Fruit fly (Drosophila melanogaster): ENCODE measurements around the gene CG9215.

The CG9215 gene

DNA sequence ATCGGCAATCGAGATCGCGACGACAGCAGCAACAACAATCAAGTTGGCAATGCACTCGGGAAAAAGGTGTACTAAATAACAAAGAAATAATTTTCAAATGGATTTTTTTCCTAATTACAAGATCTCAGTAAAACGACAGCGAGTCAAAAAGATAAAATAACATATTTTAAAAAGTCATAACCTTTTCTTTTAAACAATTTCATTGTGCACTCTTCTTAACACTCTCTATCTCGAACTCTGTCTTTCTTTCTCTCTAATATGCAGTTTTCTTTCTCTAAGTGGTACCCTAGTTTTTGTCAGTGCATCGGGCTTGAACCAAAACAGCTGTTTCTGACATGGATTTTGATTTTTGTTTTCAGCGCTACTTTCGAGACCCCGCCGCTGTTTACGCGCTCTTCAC, 33.6 kb downstream of the CG9215 start (continued):
- TF ChIP-seq CG3032 (tag; optimal IDR thresholded peaks at IDR 0.05), result peak; percentile 30
- TF ChIP-seq svp (GFP tag), result peak; percentile 80
- TF ChIP-seq CG6163 (GFP tag; IDR thresholded peaks at IDR 0.05), result peak; percentile 74
- peak; percentile 17 for TF ChIP-seq CG7368 (GFP tag; optimal IDR thresholded peaks at IDR 0.05)
- peak; percentile 55 for TF ChIP-seq Sox14 (GFP tag; optimal IDR thresholded peaks at IDR 0.05)
- peak; percentile 52 for TF ChIP-seq Eip75B (GFP tag; optimal IDR thresholded peaks at IDR 0.05)
- TF ChIP-seq lz (GFP tag; optimal IDR thresholded peaks at IDR 0.05), result peak; percentile 63
- TF ChIP-seq CG10631 (GFP tag; optimal IDR thresholded peaks at IDR 0.05), result peak; percentile 52
- TF ChIP-seq Sox102F (GFP tag; optimal IDR thresholded peaks at IDR 0.05), result peak; percentile 57
- peak; percentile 72 for TF ChIP-seq CG31627 (GFP tag; optimal IDR thresholded peaks at IDR 0.05)
- peak; percentile 55 for TF ChIP-seq CG3919 (GFP tag; optimal IDR thresholded peaks at IDR 0.05)
- peak; percentile 26 for TF ChIP-seq Sox15 (GFP tag; optimal IDR thresholded peaks at IDR 0.05)
- TF ChIP-seq net (GFP tag; optimal IDR thresholded peaks at IDR 0.05), result peak; percentile 61
- peak; percentile 47 for TF ChIP-seq acj6 (GFP tag; optimal IDR thresholded peaks at IDR 0.05)
- peak; percentile 83 for TF ChIP-seq eg (GFP tag; IDR thresholded peaks at IDR 0.05)
- TF ChIP-seq esn (GFP tag; optimal IDR thresholded peaks at IDR 0.05), result peak; percentile 68
- TF ChIP-seq CG4318 (GFP tag; optimal IDR thresholded peaks at IDR 0.05), result peak; percentile 72
- peak; percentile 68 for TF ChIP-seq cyc (GFP tag; optimal IDR thresholded peaks at IDR 0.05)
- TF ChIP-seq CG11294 (GFP tag; IDR thresholded peaks at IDR 0.05), result peak; percentile 63; the same call in 1 of the 2 replicates
- peak; percentile 6 for TF ChIP-seq CG16779 (tag; optimal IDR thresholded peaks at IDR 0.05)

- TF ChIP-seq CG7368 (GFP tag; optimal IDR thresholded peaks at IDR 0.05) (no peak), svp (GFP tag) (peak; percentile 99), CG4318 (GFP tag; optimal IDR thresholded peaks at IDR 0.05) (no peak), CG1621 (tag; optimal IDR thresholded peaks at IDR 0.05) (no peak), CG6854 (GFP tag; optimal IDR thresholded peaks at IDR 0.05) (no peak), fd59A (GFP tag; optimal IDR thresholded peaks at IDR 0.05) (no peak), dsx (GFP tag; optimal IDR thresholded peaks at IDR 0.05; ENCODE audit: poor library complexity, severe bottlenecking) (peak; percentile 30), achi (GFP tag; optimal IDR thresholded peaks at IDR 0.05) (no peak), Eip78C (GFP tag) (peak; percentile 44), Gug (GFP tag; IDR thresholded peaks at IDR 0.05) (no peak), Eip93F (GFP tag; optimal IDR thresholded peaks at IDR 0.05) (no peak)
Measured at dm6 chrX:15545467-15546197, 37.0 kb downstream of the CG9215 start.

- peak; percentile 9 for TF ChIP-seq CG8319 (GFP tag; optimal IDR thresholded peaks at IDR 0.05)
- no peak for TF ChIP-seq fd85E (GFP tag; optimal IDR thresholded peaks at IDR 0.05)
- peak; percentile 45 for TF ChIP-seq Eip75B (GFP tag; optimal IDR thresholded peaks at IDR 0.05)
- peak in 1 of 2 experiments; percentile 9 for TF ChIP-seq salr (GFP tag; optimal IDR thresholded peaks at IDR 0.05)
- peak; percentile 58 for TF ChIP-seq CG10631 (GFP tag; optimal IDR thresholded peaks at IDR 0.05)
- peak; percentile 63 for TF ChIP-seq CG6792 (GFP tag; optimal IDR thresholded peaks at IDR 0.05)
- TF ChIP-seq lz (GFP tag; optimal IDR thresholded peaks at IDR 0.05), result no peak
- peak; percentile 78 for TF ChIP-seq CG6163 (GFP tag; IDR thresholded peaks at IDR 0.05)
- TF ChIP-seq Lpt (GFP tag; optimal IDR thresholded peaks at IDR 0.05), result no peak
- TF ChIP-seq achi (GFP tag; optimal IDR thresholded peaks at IDR 0.05), result peak; percentile 55
- peak; percentile 7 for TF ChIP-seq Sox15 (GFP tag; optimal IDR thresholded peaks at IDR 0.05)
- peak; percentile 18 for TF ChIP-seq CG11762 (GFP tag; optimal IDR thresholded peaks at IDR 0.05; ENCODE audit: insufficient read depth)
- TF ChIP-seq fkh (GFP tag; optimal IDR thresholded peaks at IDR 0.05), result no peak
- no peak for TF ChIP-seq CG6854 (GFP tag; optimal IDR thresholded peaks at IDR 0.05)
- no peak for TF ChIP-seq dac (GFP tag; optimal IDR thresholded peaks at IDR 0.05)
- TF ChIP-seq CG8119 (GFP tag; IDR thresholded peaks at IDR 0.05), result peak; percentile 67
- TF ChIP-seq Gug (GFP tag; IDR thresholded peaks at IDR 0.05), result peak; percentile 62; the same call in 1 of the 2 replicates
- no peak for TF ChIP-seq cyc (GFP tag; optimal IDR thresholded peaks at IDR 0.05)
- TF ChIP-seq CG15336 (GFP tag; IDR thresholded peaks at IDR 0.05), result peak; percentile 80
- peak; percentile 32 for TF ChIP-seq CG8632 (GFP tag; optimal IDR thresholded peaks at IDR 0.05)
- TF ChIP-seq net (GFP tag; optimal IDR thresholded peaks at IDR 0.05), result peak; percentile 2
- TF ChIP-seq fd59A (GFP tag; optimal IDR thresholded peaks at IDR 0.05), result no peak
- no peak for TF ChIP-seq CG3032 (tag; optimal IDR thresholded peaks at IDR 0.05)
- peak; percentile 61 for TF ChIP-seq Sox14 (GFP tag; optimal IDR thresholded peaks at IDR 0.05)
- peak; percentile 60 for TF ChIP-seq CG32006 (GFP tag; optimal IDR thresholded peaks at IDR 0.05)
- peak in 1 of 2 experiments; percentile 39 for TF ChIP-seq ss (GFP tag; optimal IDR thresholded peaks at IDR 0.05)
- TF ChIP-seq Hr39 (GFP tag; optimal IDR thresholded peaks at IDR 0.05), result no peak
- peak; percentile 53 for TF ChIP-seq CG3919 (GFP tag; optimal IDR thresholded peaks at IDR 0.05)
- TF ChIP-seq vri (GFP tag; optimal IDR thresholded peaks at IDR 0.05), result peak; percentile 53
- peak; percentile 45 for TF ChIP-seq OdsH (GFP tag; optimal IDR thresholded peaks at IDR 0.05)
- TF ChIP-seq acj6 (GFP tag; optimal IDR thresholded peaks at IDR 0.05), result peak; percentile 29
Measured at dm6 chrX:15543479-15544044, 39.1 kb downstream of the CG9215 start.

Measured in whole organism, prepupa.